Fruit fly (Drosophila melanogaster): Measurements from ENCODE around the gene kay.

DNA sequence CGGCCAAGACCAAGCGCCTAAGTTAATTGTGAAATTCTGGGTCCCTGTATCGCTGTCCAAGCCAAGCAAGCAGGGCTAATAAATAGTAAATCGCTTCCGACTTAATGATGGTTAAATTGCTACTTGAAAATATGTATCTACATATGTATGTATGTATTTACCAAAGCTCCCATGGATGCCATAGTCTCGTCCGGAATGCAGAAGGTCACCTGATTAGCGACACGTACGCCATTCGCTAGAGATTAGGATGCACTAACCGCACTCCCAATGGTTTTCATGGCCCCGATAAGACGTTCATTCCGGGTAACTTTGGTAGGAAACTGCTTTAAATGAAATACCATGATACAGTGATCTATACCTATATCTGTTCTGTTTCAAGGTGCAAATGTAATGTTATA lies 7.1 kb upstream of the kay start:
- TF ChIP-seq EcR (GFP tag; optimal IDR thresholded peaks at IDR 0.05): no peak
- no peak for TF ChIP-seq usp (GFP tag; optimal IDR thresholded peaks at IDR 0.05)
- TF ChIP-seq pan (optimal IDR thresholded peaks at IDR 0.05): no peak

Data from whole organism.